Worm (Caenorhabditis elegans): ENCODE results near the gene srh-222.

Gene srh-222

ce11 chrIV:3956705-3957104, 22.9 kb upstream of the srh-222 start, which contains the start of gene clec-74:
Gene clec-74 (plus strand): TSS chrIV:3957005.
- TF ChIP-seq blmp-1 (tag; optimal IDR thresholded peaks at IDR 0.05) (no peak), lsy-2 (tag; optimal IDR thresholded peaks at IDR 0.05) (no peak), ceh-43 (GFP tag; optimal IDR thresholded peaks at IDR 0.05) (no peak), ceh-39 (tag; optimal IDR thresholded peaks at IDR 0.05) (no peak), unc-39 (tag; optimal IDR thresholded peaks at IDR 0.05) (no peak), hlh-1 (tag; optimal IDR thresholded peaks at IDR 0.05) (no peak), sem-2 (GFP tag; optimal IDR thresholded peaks at IDR 0.05) (no peak), mep-1 (tag; optimal IDR thresholded peaks at IDR 0.05) (no peak), nhr-237 (tag; optimal IDR thresholded peaks at IDR 0.05) (no peak), zip-8 (tag; optimal IDR thresholded peaks at IDR 0.05) (no peak), drap-1 (GFP tag; optimal IDR thresholded peaks at IDR 0.05) (no peak), mab-5 (tag; optimal IDR thresholded peaks at IDR 0.05) (no peak), ces-1 (GFP tag; optimal IDR thresholded peaks at IDR 0.05) (no peak), M03D4.4 (tag; optimal IDR thresholded peaks at IDR 0.05) (no peak), elt-3 (tag; optimal IDR thresholded peaks at IDR 0.05) (no peak), lin-32 (GFP tag; optimal IDR thresholded peaks at IDR 0.05) (no peak), nhr-12 (tag; optimal IDR thresholded peaks at IDR 0.05) (no peak), mls-2 (tag; optimal IDR thresholded peaks at IDR 0.05) (no peak), elt-1 (tag; optimal IDR thresholded peaks at IDR 0.05; ENCODE audit: borderline replicate concordance, insufficient read depth) (no peak)

- TF ChIP-seq unc-62 (GFP tag; optimal IDR thresholded peaks at IDR 0.05) (no peak), nhr-12 (tag; optimal IDR thresholded peaks at IDR 0.05) (no peak), drap-1 (GFP tag; optimal IDR thresholded peaks at IDR 0.05) (no peak), mls-2 (tag; optimal IDR thresholded peaks at IDR 0.05) (no peak), nhr-2 (tag; optimal IDR thresholded peaks at IDR 0.05) (no peak), ham-2 (GFP tag; optimal IDR thresholded peaks at IDR 0.05) (no peak), ztf-11 (tag; optimal IDR thresholded peaks at IDR 0.05) (no peak), zip-8 (tag; optimal IDR thresholded peaks at IDR 0.05) (no peak), lin-13 (tag; optimal IDR thresholded peaks at IDR 0.05) (no peak), lsy-2 (tag; optimal IDR thresholded peaks at IDR 0.05) (no peak), blmp-1 (tag; optimal IDR thresholded peaks at IDR 0.05) (no peak), unc-39 (tag; optimal IDR thresholded peaks at IDR 0.05) (no peak), nhr-28 (tag; optimal IDR thresholded peaks at IDR 0.05) (no peak), M03D4.4 (tag; optimal IDR thresholded peaks at IDR 0.05) (no peak), snpc-4 (tag; optimal IDR thresholded peaks at IDR 0.05) (no peak), ces-1 (GFP tag; optimal IDR thresholded peaks at IDR 0.05) (no peak), hlh-1 (tag; optimal IDR thresholded peaks at IDR 0.05) (no peak), tbx-8 (GFP tag; optimal IDR thresholded peaks at IDR 0.05) (no peak)
Observed at ce11 chrIV:3960396-3960795, 19.2 kb upstream of the srh-222 start, which contains the start of gene clec-75. Gene clec-75 (plus strand): TSS chrIV:3960734.

- TF ChIP-seq nhr-237 (tag; optimal IDR thresholded peaks at IDR 0.05) = no peak
- TF ChIP-seq lin-32 (GFP tag; optimal IDR thresholded peaks at IDR 0.05) = no peak
- no peak for TF ChIP-seq ztf-11 (tag; optimal IDR thresholded peaks at IDR 0.05)
- no peak for TF ChIP-seq flh-1 (GFP tag; optimal IDR thresholded peaks at IDR 0.05)
- no peak for TF ChIP-seq zip-8 (tag; optimal IDR thresholded peaks at IDR 0.05)
- TF ChIP-seq nhr-28 (tag; optimal IDR thresholded peaks at IDR 0.05) = no peak
- TF ChIP-seq mab-5 (tag; optimal IDR thresholded peaks at IDR 0.05) = no peak
- TF ChIP-seq tbx-8 (GFP tag; optimal IDR thresholded peaks at IDR 0.05) = no peak
- TF ChIP-seq cnd-1 (tag; optimal IDR thresholded peaks at IDR 0.05) = no peak
- no peak for TF ChIP-seq sptf-1 (tag; optimal IDR thresholded peaks at IDR 0.05)
Observed at ce11 chrIV:3962584-3962983, 17.0 kb upstream of the srh-222 start, which contains the start of gene Y46C8AM.1. Gene Y46C8AM.1 (plus strand): TSS chrIV:3962884.

DNA sequence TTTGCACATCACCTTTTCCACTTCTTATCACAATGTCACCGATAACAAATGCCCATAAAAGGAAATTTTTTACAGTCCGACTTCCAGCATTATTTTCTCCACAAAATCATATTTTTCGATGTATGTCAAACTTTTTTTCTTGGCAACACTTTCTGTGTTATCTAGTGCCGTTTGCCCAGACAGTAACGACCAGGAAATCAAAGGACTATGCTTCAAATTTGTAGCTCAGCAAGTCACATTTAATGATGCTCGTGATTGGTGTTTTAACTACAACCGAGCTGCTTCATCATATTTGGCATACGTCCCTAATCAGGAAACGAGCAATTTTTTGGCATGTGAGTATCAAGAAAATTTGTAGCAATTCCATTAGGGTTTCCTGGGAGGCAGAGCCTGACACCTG, 16.1 kb upstream of the srh-222 start:
- no peak for TF ChIP-seq unc-39 (tag; optimal IDR thresholded peaks at IDR 0.05)
- no peak for TF ChIP-seq pha-4 (tag; optimal IDR thresholded peaks at IDR 0.05)
- no peak for TF ChIP-seq elt-1 (tag; optimal IDR thresholded peaks at IDR 0.05; ENCODE audit: borderline replicate concordance, insufficient read depth)
- TF ChIP-seq nhr-2 (tag; optimal IDR thresholded peaks at IDR 0.05) = no peak
- no peak for TF ChIP-seq unc-62 (GFP tag; optimal IDR thresholded peaks at IDR 0.05)
- no peak for TF ChIP-seq M03D4.4 (tag; optimal IDR thresholded peaks at IDR 0.05)

DNA sequence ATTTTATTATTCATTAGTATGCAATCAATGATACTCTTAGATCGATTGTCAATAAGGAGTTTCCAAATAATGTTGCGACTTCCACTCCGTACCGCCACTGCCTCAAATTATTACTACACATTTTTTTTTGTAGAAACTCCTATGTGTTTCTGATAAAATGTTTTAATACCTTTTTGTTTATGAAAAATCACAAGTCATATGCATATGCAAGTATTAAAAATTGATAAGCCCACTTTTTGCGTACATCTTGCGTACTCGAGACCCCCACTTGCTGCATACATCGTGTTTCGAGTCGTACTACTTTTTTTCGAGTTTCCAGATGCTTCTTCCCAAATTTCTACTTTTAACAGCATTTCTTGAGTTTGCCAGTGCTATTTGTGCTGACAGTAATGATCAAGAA, 14.6 kb upstream of the srh-222 start, which contains the start of gene clec-76:
clec-76 (plus strand) TSS at position 234 of the 400 bp plus-strand sequence.
- TF ChIP-seq snpc-4 (tag; optimal IDR thresholded peaks at IDR 0.05) (no peak), nhr-28 (tag; optimal IDR thresholded peaks at IDR 0.05) (no peak), drap-1 (GFP tag; optimal IDR thresholded peaks at IDR 0.05) (no peak), elt-3 (tag; optimal IDR thresholded peaks at IDR 0.05) (no peak), ces-1 (GFP tag; optimal IDR thresholded peaks at IDR 0.05) (no peak), bed-3 (GFP tag; optimal IDR thresholded peaks at IDR 0.05) (no peak), lin-32 (GFP tag; optimal IDR thresholded peaks at IDR 0.05) (no peak), flh-1 (GFP tag; optimal IDR thresholded peaks at IDR 0.05) (no peak)
